Fruit fly (Drosophila melanogaster) whole organism, pupa: ENCODE data around the gene CG12617.

Experiments
- CG13204 ChIP-seq: fragments of 200-800 bp; sonication (Bioruptor generic); optimal IDR thresholded peaks from 2 replicates; lab custom pipeline; 2018; ENCODE audit warnings: missing biosample characterization, mild to moderate bottlenecking, missing genetic modification characterization, moderate library complexity
- CG17806 ChIP-seq: fragments of 200-800 bp; sonication (Bioruptor generic); optimal IDR thresholded peaks from 2 replicates; lab custom pipeline; 2018; ENCODE audit warnings: missing biosample characterization, mild to moderate bottlenecking, missing genetic modification characterization, moderate library complexity
- CG4496 ChIP-seq: fragments of 200-800 bp; sonication (Bioruptor generic); IDR thresholded peaks from 3 replicates; pipeline ENCODE4 v1.3.6; 2022; ENCODE audit warnings: missing biosample characterization, missing genetic modification characterization
- CG8159 ChIP-seq: fragments of 200-800 bp; sonication (Bioruptor generic); optimal IDR thresholded peaks from 3 replicates; lab custom pipeline; 2018; ENCODE audit warnings: missing biosample characterization, mild to moderate bottlenecking, missing genetic modification characterization, moderate library complexity
- CG8301 ChIP-seq: fragments of 200-800 bp; sonication (Bioruptor generic); optimal IDR thresholded peaks from 2 replicates; lab custom pipeline; 2018; ENCODE audit warnings: missing biosample characterization, mild to moderate bottlenecking, missing genetic modification characterization
- EcR ChIP-seq: fragments of 200-800 bp; sonication (Bioruptor generic); optimal IDR thresholded peaks from 3 replicates; lab custom pipeline; 2019; ENCODE audit warnings: missing biosample characterization, missing genetic modification characterization, mild to moderate bottlenecking, moderate library complexity, missing genetic modification reagents
- Ets98B ChIP-seq: fragments of 200-800 bp; sonication (Bioruptor generic); IDR thresholded peaks from 2 replicates; pipeline ENCODE4 v1.3.6; 2022; ENCODE audit warnings: missing biosample characterization, missing genetic modification characterization
- Pif1B ChIP-seq: fragments of 200-800 bp; sonication (Bioruptor generic); optimal IDR thresholded peaks from 3 replicates; lab custom pipeline; 2016; ENCODE audit warnings: missing biosample characterization, missing genetic modification characterization
- fd96Ca ChIP-seq: fragments of 200-800 bp; sonication (Bioruptor generic); IDR thresholded peaks from 3 replicates; pipeline ENCODE4 v1.3.6; 2022; ENCODE audit warnings: missing biosample characterization, missing genetic modification characterization
- gl ChIP-seq: fragments of 200-800 bp; sonication (Bioruptor generic); optimal IDR thresholded peaks from 2 replicates; lab custom pipeline; 2018; ENCODE audit warnings: missing biosample characterization, mild to moderate bottlenecking, missing genetic modification characterization

- TF ChIP-seq Pif1B (GFP tag; lab: Kevin White, UChicago) (no peak), CG4496 (GFP tag; lab: Robert Waterston, UW) (no peak), EcR (GFP tag; lab: Kevin White, UChicago) (no peak), CG13204 (GFP tag; lab: Kevin White, UChicago) (peak; percentile 62), CG8301 (tag; lab: Kevin White, UChicago) (no peak), CG8159 (tag; lab: Kevin White, UChicago) (no peak), gl (no peak), fd96Ca (0 out of 3 replicates have a peak, but pooled peaks have one; percentile 33), CG17806 (tag; lab: Kevin White, UChicago) (no peak), Ets98B (GFP tag; lab: Robert Waterston, UW) (no peak)
Measured at dm6 chr2L:20321207-20321773, 26.8 kb downstream of the CG12617 start.
